Worm (Caenorhabditis elegans) whole organism, L1 larva: ENCODE measurements around the gene C33B4.4.

Experiments used
- blmp-1 ChIP-seq: fragments of 150-350 bp; optimal IDR thresholded peaks from 2 replicates; lab custom pipeline; 2014; ENCODE audit warnings: missing biosample characterization, missing genetic modification characterization
- ces-1 ChIP-seq: fragments of 150-350 bp; optimal IDR thresholded peaks from 2 replicates; lab custom pipeline; 2014; ENCODE audit warnings: missing biosample characterization, missing genetic modification reagents, missing genetic modification characterization
- fkh-4 ChIP-seq: sonication (generic microtip); optimal IDR thresholded peaks from 2 replicates; lab custom pipeline; 2016; ENCODE audit warnings: missing compliant biosample characterization, missing genetic modification characterization, borderline replicate concordance

DNA sequence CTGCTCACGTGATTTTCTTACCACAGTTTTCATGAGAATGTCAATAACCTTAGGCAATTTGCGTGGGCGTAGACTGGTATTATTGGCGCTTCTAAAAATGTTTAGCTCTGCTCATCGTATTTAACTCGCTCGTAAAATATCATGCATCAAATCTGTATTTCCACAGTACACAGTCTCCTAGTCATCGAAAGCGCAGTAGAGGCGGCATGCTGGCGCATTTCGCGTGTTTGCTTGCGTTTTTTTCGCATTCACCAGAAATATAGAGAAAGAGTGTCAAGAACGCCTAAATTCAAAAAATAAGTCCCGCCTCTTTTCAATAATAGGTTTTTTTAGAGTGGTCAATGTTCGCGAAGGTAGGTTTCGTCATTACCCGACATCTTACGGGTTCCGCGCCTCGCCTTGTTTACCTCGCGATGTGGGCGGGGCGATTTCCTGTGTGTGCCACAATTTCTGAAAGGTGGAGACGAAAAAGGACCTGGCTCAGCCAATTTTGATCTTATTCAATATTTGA is 6.6 kb downstream of the C33B4.4 start:
- no peak for TF ChIP-seq ces-1 (GFP tag; lab: Kevin White, UChicago)
- no peak for TF ChIP-seq blmp-1 (tag; lab: Kevin White, UChicago)
- no peak for TF ChIP-seq fkh-4 (tag; lab: Kevin White, UChicago)
